Fruit fly (Drosophila melanogaster): Measurements from ENCODE around the gene Nek2.

The Nek2 gene

DNA sequence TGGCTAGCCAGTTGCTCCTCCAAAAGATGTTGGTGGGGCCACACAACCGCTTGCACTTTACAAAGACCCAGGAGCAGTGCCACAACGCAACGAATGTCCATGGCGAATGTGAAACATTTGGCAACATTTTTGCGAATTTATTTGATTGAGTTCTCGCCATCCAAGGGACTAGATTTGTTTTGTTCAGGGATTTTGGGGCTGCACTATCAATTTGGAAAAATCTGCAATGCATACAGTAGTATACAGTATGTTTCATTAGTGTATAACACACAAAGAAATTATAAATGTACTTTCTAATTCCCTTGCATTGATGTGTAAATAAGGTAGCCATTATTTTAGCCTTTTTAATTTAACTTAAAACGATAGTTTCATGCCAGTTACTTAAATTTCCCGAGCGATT, 12.7 kb downstream of the Nek2 start, which contains the start of gene Ir7d:
Ir7d (minus strand) TSS at position 101 of the 400 bp plus-strand sequence.
- TF ChIP-seq svp (GFP tag) (no peak), CG10631 (GFP tag; optimal IDR thresholded peaks at IDR 0.05) (no peak), topi (GFP tag; optimal IDR thresholded peaks at IDR 0.05) (no peak), Gug (GFP tag; IDR thresholded peaks at IDR 0.05) (no peak), CG11762 (GFP tag; optimal IDR thresholded peaks at IDR 0.05; ENCODE audit: insufficient read depth) (no peak), vri (GFP tag; optimal IDR thresholded peaks at IDR 0.05) (no peak), cyc (GFP tag; optimal IDR thresholded peaks at IDR 0.05) (no peak), CG10669 (GFP tag; optimal IDR thresholded peaks at IDR 0.05) (no peak), fkh (GFP tag; optimal IDR thresholded peaks at IDR 0.05) (no peak), CG11902 (GFP tag; optimal IDR thresholded peaks at IDR 0.05) (no peak), spab (GFP tag; optimal IDR thresholded peaks at IDR 0.05) (no peak), net (GFP tag; optimal IDR thresholded peaks at IDR 0.05) (no peak), CG34406 (GFP tag; optimal IDR thresholded peaks at IDR 0.05) (no peak), OdsH (GFP tag; optimal IDR thresholded peaks at IDR 0.05) (no peak), CG8319 (GFP tag; optimal IDR thresholded peaks at IDR 0.05) (no peak)

DNA sequence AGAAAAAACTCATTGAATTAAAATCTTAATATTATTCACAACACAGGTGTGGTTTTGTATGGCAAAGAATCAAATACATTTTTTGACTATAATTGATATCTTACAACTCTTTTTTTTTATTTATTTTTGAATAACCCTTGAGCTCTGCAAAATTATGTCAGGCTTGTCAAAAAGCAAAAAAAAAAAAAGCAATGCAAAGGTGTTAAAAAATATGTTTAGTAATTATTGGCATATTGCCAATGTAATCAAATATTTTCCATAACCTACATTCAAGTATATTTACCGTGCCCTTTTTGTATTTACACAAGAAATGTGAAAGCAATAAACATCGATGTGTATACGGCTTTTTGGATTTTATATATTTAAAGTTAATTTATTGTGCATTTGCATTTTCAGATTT, 17.4 kb downstream of the Nek2 start, which contains the start of gene Ir7c:
Ir7c (plus strand) TSS at position 301 of the 400 bp plus-strand sequence.
- TF ChIP-seq CG4318 (GFP tag; optimal IDR thresholded peaks at IDR 0.05) (no peak), Gug (GFP tag; IDR thresholded peaks at IDR 0.05) (no peak), CG9139 (GFP tag; optimal IDR thresholded peaks at IDR 0.05) (no peak), Hr39 (GFP tag; optimal IDR thresholded peaks at IDR 0.05) (no peak), fd59A (GFP tag; optimal IDR thresholded peaks at IDR 0.05) (no peak), net (GFP tag; optimal IDR thresholded peaks at IDR 0.05) (no peak), Eip75B (GFP tag; optimal IDR thresholded peaks at IDR 0.05) (no peak), OdsH (GFP tag; optimal IDR thresholded peaks at IDR 0.05) (no peak), fkh (GFP tag; optimal IDR thresholded peaks at IDR 0.05) (no peak), CG3032 (tag; optimal IDR thresholded peaks at IDR 0.05) (no peak), acj6 (GFP tag; optimal IDR thresholded peaks at IDR 0.05) (no peak), CG11762 (GFP tag; optimal IDR thresholded peaks at IDR 0.05; ENCODE audit: insufficient read depth) (no peak), CG11294 (GFP tag; IDR thresholded peaks at IDR 0.05) (no peak), Met (GFP tag; optimal IDR thresholded peaks at IDR 0.05) (no peak)

dm6 chrX:7873172-7873930, 18.1 kb downstream of the Nek2 start, which contains the start of gene dec:
TSS of gene dec (minus strand) at chrX:7873222.
- no peak for TF ChIP-seq CG31627 (GFP tag; optimal IDR thresholded peaks at IDR 0.05)
- TF ChIP-seq topi (GFP tag; optimal IDR thresholded peaks at IDR 0.05) = no peak
- TF ChIP-seq CG8319 (GFP tag; optimal IDR thresholded peaks at IDR 0.05) = no peak
- TF ChIP-seq Sox102F (GFP tag; optimal IDR thresholded peaks at IDR 0.05) = no peak
- no peak for TF ChIP-seq CG9139 (GFP tag; optimal IDR thresholded peaks at IDR 0.05)
- no peak for TF ChIP-seq Eip75B (GFP tag; optimal IDR thresholded peaks at IDR 0.05)

- TF ChIP-seq salr (GFP tag; optimal IDR thresholded peaks at IDR 0.05) = no peak
- no peak for TF ChIP-seq Sox14 (GFP tag; optimal IDR thresholded peaks at IDR 0.05)
- TF ChIP-seq CG8119 (GFP tag; IDR thresholded peaks at IDR 0.05) = no peak
- no peak for TF ChIP-seq CG10669 (GFP tag; optimal IDR thresholded peaks at IDR 0.05)
- no peak for TF ChIP-seq Ets21C (GFP tag; optimal IDR thresholded peaks at IDR 0.05)
- no peak for TF ChIP-seq Sox15 (GFP tag; optimal IDR thresholded peaks at IDR 0.05)
- TF ChIP-seq CG7368 (GFP tag; optimal IDR thresholded peaks at IDR 0.05) = no peak
- TF ChIP-seq CG11902 (GFP tag; optimal IDR thresholded peaks at IDR 0.05) = no peak
- no peak for TF ChIP-seq CG6808 (GFP tag; optimal IDR thresholded peaks at IDR 0.05)
- no peak for TF ChIP-seq svp (GFP tag)
- TF ChIP-seq Smox (GFP tag; optimal IDR thresholded peaks at IDR 0.05) = no peak
- no peak for TF ChIP-seq acj6 (GFP tag; optimal IDR thresholded peaks at IDR 0.05)
- TF ChIP-seq CG6854 (GFP tag; optimal IDR thresholded peaks at IDR 0.05) = no peak
- TF ChIP-seq esn (GFP tag; optimal IDR thresholded peaks at IDR 0.05) = no peak
- TF ChIP-seq Ets96B (tag; optimal IDR thresholded peaks at IDR 0.05) = no peak
- no peak for TF ChIP-seq CG34406 (GFP tag; optimal IDR thresholded peaks at IDR 0.05)
- TF ChIP-seq Eip78C (GFP tag) = no peak
- TF ChIP-seq dsx (GFP tag; optimal IDR thresholded peaks at IDR 0.05; ENCODE audit: poor library complexity, severe bottlenecking) = no peak
- no peak for TF ChIP-seq CG31627 (GFP tag; optimal IDR thresholded peaks at IDR 0.05)
- TF ChIP-seq ss (GFP tag; optimal IDR thresholded peaks at IDR 0.05) = no peak
Measured at dm6 chrX:7866868-7867267, 24.6 kb downstream of the Nek2 start, which contains the start of gene Ir7b. TSS of gene Ir7b (minus strand) at chrX:7866968.

Data from whole organism, prepupa.